Fruit fly (Drosophila melanogaster): ENCODE results near the gene Ptpmeg.
A peak's percentile ranks its signal among the peaks of the same experiment; 100 is the strongest.

The Ptpmeg gene

dm6 chr3L:347641-348405 is 19.9 kb downstream of the Ptpmeg start (continued):
- TF ChIP-seq H2.0 (GFP tag; IDR thresholded peaks at IDR 0.05) (peak; percentile 48; the same call in 1 of the 2 replicates), stwl (tag; optimal IDR thresholded peaks at IDR 0.05) (no peak), hth (optimal IDR thresholded peaks at IDR 0.05) (no peak), cwo (GFP tag; optimal IDR thresholded peaks at IDR 0.05) (peak; percentile 18), CG11504 (tag; optimal IDR thresholded peaks at IDR 0.05) (peak; percentile 75), ems (GFP tag; optimal IDR thresholded peaks at IDR 0.05) (peak; percentile 67), h (optimal IDR thresholded peaks at IDR 0.05) (no peak), NFAT (GFP tag; IDR thresholded peaks at IDR 0.05) (peak; percentile 40; the same call in 1 of the 2 replicates), Lhr (GFP tag; optimal IDR thresholded peaks at IDR 0.05) (peak; percentile 56), Meics (GFP tag; optimal IDR thresholded peaks at IDR 0.05) (peak; percentile 13), ranshi (GFP tag; IDR thresholded peaks at IDR 0.05) (peak; percentile 55; the same call in 1 of the 2 replicates), CG6683 (GFP tag; optimal IDR thresholded peaks at IDR 0.05) (peak; percentile 40), aop (GFP tag; IDR thresholded peaks at IDR 0.05) (no peak), CG11247 (GFP tag; IDR thresholded peaks at IDR 0.05) (peak; percentile 42; the same call in 1 of the 2 replicates), wor (GFP tag; IDR thresholded peaks at IDR 0.05) (peak; percentile 69), CG7556 (GFP tag; optimal IDR thresholded peaks at IDR 0.05) (peak; percentile 61), CG18011 (GFP tag; optimal IDR thresholded peaks at IDR 0.05) (no peak), caup (GFP tag; optimal IDR thresholded peaks at IDR 0.05; ENCODE audit: severe bottlenecking) (no peak), CG12104 (GFP tag; optimal IDR thresholded peaks at IDR 0.05) (no peak), CG2116 (GFP tag; optimal IDR thresholded peaks at IDR 0.05) (no peak), fd64A (GFP tag; optimal IDR thresholded peaks at IDR 0.05) (peak; percentile 80), luna (GFP tag; optimal IDR thresholded peaks at IDR 0.05) (no peak), da (GFP tag; optimal IDR thresholded peaks at IDR 0.05) (peak; percentile 36), HmgD (GFP tag; optimal IDR thresholded peaks at IDR 0.05) (peak; percentile 41), prd (optimal IDR thresholded peaks at IDR 0.05) (no peak), prd (GFP tag; IDR thresholded peaks at IDR 0.05) (peak; percentile 82), CG10366 (GFP tag; IDR thresholded peaks at IDR 0.05) (peak; percentile 74), CG2678 (tag; optimal IDR thresholded peaks at IDR 0.05) (peak; percentile 71), CG12236 (GFP tag; optimal IDR thresholded peaks at IDR 0.05) (peak; percentile 81), lilli (GFP tag; optimal IDR thresholded peaks at IDR 0.05) (peak; percentile 61), slp2 (GFP tag; optimal IDR thresholded peaks at IDR 0.05) (peak; percentile 49), Myb (GFP tag; optimal IDR thresholded peaks at IDR 0.05) (peak; percentile 18), CG10462 (GFP tag; optimal IDR thresholded peaks at IDR 0.05) (no peak), knrl (GFP tag; IDR thresholded peaks at IDR 0.05; ENCODE audit: partially characterized antibody) (no peak), Hr3 (GFP tag; optimal IDR thresholded peaks at IDR 0.05) (peak; percentile 69), ATbp (GFP tag; optimal IDR thresholded peaks at IDR 0.05) (peak; percentile 85), CG30431 (GFP tag; optimal IDR thresholded peaks at IDR 0.05) (peak; percentile 79), CG12391 (tag; optimal IDR thresholded peaks at IDR 0.05) (peak; percentile 82), Dek (tag; optimal IDR thresholded peaks at IDR 0.05) (no peak), gro (GFP tag; optimal IDR thresholded peaks at IDR 0.05) (no peak), abd-A (tag; optimal IDR thresholded peaks at IDR 0.05) (no peak), jing (GFP tag; optimal IDR thresholded peaks at IDR 0.05) (peak; percentile 64), CG6854 (GFP tag; optimal IDR thresholded peaks at IDR 0.05) (no peak), B-H2 (GFP tag; optimal IDR thresholded peaks at IDR 0.05) (no peak), CG1603 (tag; optimal IDR thresholded peaks at IDR 0.05) (peak; percentile 92), Hr51 (GFP tag; optimal IDR thresholded peaks at IDR 0.05) (peak in 1 of 2 experiments; percentile 57), CG34422 (GFP tag; IDR thresholded peaks at IDR 0.05) (peak; percentile 67; the same call in 1 of the 3 replicates), yki (optimal IDR thresholded peaks at IDR 0.05) (no peak), CG12219 (GFP tag; optimal IDR thresholded peaks at IDR 0.05) (peak; percentile 71), tio (GFP tag; optimal IDR thresholded peaks at IDR 0.05) (peak; percentile 69)

Measured in whole organism, embryonic.